Worm (Caenorhabditis elegans) whole organism, mixed stage, embryonic: ENCODE measurements around the gene nep-16.

Source experiments
- ces-1 ChIP-seq: fragments of 150-350 bp; optimal IDR thresholded peaks from 2 replicates; lab custom pipeline; 2014; ENCODE audit warnings: missing biosample characterization, missing genetic modification reagents, missing genetic modification characterization
- ham-2 ChIP-seq: fragments of 200-800 bp; sonication (Bioruptor generic); optimal IDR thresholded peaks from 2 replicates; lab custom pipeline; 2018; ENCODE audit warnings: mild to moderate bottlenecking, missing genetic modification characterization, missing compliant biosample characterization
- lin-13 ChIP-seq: fragments of 150-350 bp; optimal IDR thresholded peaks from 2 replicates; lab custom pipeline; 2014; ENCODE audit warnings: missing biosample characterization, missing genetic modification characterization
- nhr-28 ChIP-seq: fragments of 150-350 bp; optimal IDR thresholded peaks from 2 replicates; lab custom pipeline; 2014; ENCODE audit warnings: missing biosample characterization, missing genetic modification characterization
- unc-39 ChIP-seq: fragments of 150-350 bp; optimal IDR thresholded peaks from 2 replicates; lab custom pipeline; 2014; ENCODE audit warnings: missing biosample characterization, missing genetic modification characterization

ce11 chrIV:7632535-7632934 lies 9.1 kb downstream of the nep-16 start, which contains the start of gene F45E4.6:
- no peak for TF ChIP-seq lin-13 (tag; lab: Kevin White, UChicago)
- no peak for TF ChIP-seq ham-2 (GFP tag; lab: Kevin White, UChicago)
- TF ChIP-seq nhr-28 (tag; lab: Kevin White, UChicago): no peak
- TF ChIP-seq ces-1 (GFP tag; lab: Kevin White, UChicago): peak; percentile 89
- TF ChIP-seq unc-39: no peak
